Worm (Caenorhabditis elegans): ENCODE results near the gene idpp-11.

ce11 chrX:7799680-7800079, 42.7 kb upstream of the idpp-11 start, which contains the start of gene gpx-7:
- TF ChIP-seq jun-1 (tag; optimal IDR thresholded peaks at IDR 0.05) (no peak), lin-39 (tag; optimal IDR thresholded peaks at IDR 0.05) (no peak), unc-62 (GFP tag; optimal IDR thresholded peaks at IDR 0.05) (no peak), daf-12 (tag; optimal IDR thresholded peaks at IDR 0.05) (no peak), tbx-2 (tag; optimal IDR thresholded peaks at IDR 0.05) (no peak), ztf-4 (tag; optimal IDR thresholded peaks at IDR 0.05) (no peak), ceh-16 (tag; optimal IDR thresholded peaks at IDR 0.05) (no peak), R02D3.7 (tag; optimal IDR thresholded peaks at IDR 0.05) (no peak), nhr-76 (tag; optimal IDR thresholded peaks at IDR 0.05) (no peak)
